Worm (Caenorhabditis elegans) whole organism, L4 larva: ENCODE measurements around the gene clec-85.
"Not testable (repeated sequence)": the region's sequence is repeated elsewhere in the genome, so short reads cannot be mapped to it uniquely, and the experiment has no call there.

Source experiments
- D1046.2 ChIP-seq: fragments of 200-800 bp; sonication (Bioruptor generic); IDR thresholded peaks from 2 replicates; pipeline ENCODE4 v1.3.6; 2022; ENCODE audit warnings: missing genetic modification characterization, missing compliant biosample characterization
- F10B5.3 ChIP-seq: sonication (generic microtip); optimal IDR thresholded peaks from 2 replicates; lab custom pipeline; 2016; ENCODE audit warnings: mild to moderate bottlenecking, missing genetic modification characterization, missing compliant biosample characterization
- F44E2.7 ChIP-seq: fragments of 200-800 bp; sonication (Bioruptor generic); IDR thresholded peaks from 2 replicates; pipeline ENCODE4 v2.1.2; 2022; ENCODE audit warnings: missing genetic modification characterization, missing compliant biosample characterization
- F49E8.2 ChIP-seq: sonication (generic microtip); optimal IDR thresholded peaks from 2 replicates; lab custom pipeline; 2016; ENCODE audit warnings: missing compliant biosample characterization, mild to moderate bottlenecking, missing genetic modification characterization, borderline replicate concordance
- T26A8.4 ChIP-seq: fragments of 200-800 bp; sonication (Bioruptor generic); IDR thresholded peaks from 2 replicates; pipeline ENCODE4 v1.3.6; 2022; ENCODE audit warnings: missing genetic modification characterization, missing compliant biosample characterization
- Y48G9A.11 ChIP-seq: fragments of 200-800 bp; sonication (Bioruptor generic); IDR thresholded peaks from 2 replicates; pipeline ENCODE4 v1.3.6; 2022; ENCODE audit warnings: missing genetic modification reagents, missing genetic modification characterization, missing compliant biosample characterization
- Y5F2A.4 ChIP-seq: fragments of 200-800 bp; sonication (Bioruptor generic); optimal IDR thresholded peaks from 2 replicates; lab custom pipeline; 2018; ENCODE audit warnings: mild to moderate bottlenecking, missing genetic modification characterization, missing compliant biosample characterization
- ZK546.5 ChIP-seq, 2 experiments: sonication (generic microtip); optimal IDR thresholded peaks; 2 replicates each; lab custom pipeline; 2017; ENCODE audit warnings: missing biosample characterization in 2 of 2, missing genetic modification characterization in 2 of 2
- aha-1 ChIP-seq: fragments of 150-350 bp; peaks from one replicate; lab custom pipeline; 2014; ENCODE audit warnings: missing biosample characterization, missing genetic modification characterization
- aly-2 ChIP-seq: sonication (generic microtip); optimal IDR thresholded peaks from 2 replicates; lab custom pipeline; 2018; ENCODE audit warnings: missing biosample characterization, missing genetic modification characterization
- ama-1 ChIP-seq: fragments of 150-350 bp; optimal IDR thresholded peaks from 2 replicates; lab custom pipeline; 2014; ENCODE audit warnings: inconsistent platforms, mixed read lengths
- attf-4 ChIP-seq: sonication (generic microtip); optimal IDR thresholded peaks from 3 replicates; lab custom pipeline; 2017; ENCODE audit warnings: missing biosample characterization, missing genetic modification characterization
- ceh-20 ChIP-seq: fragments of 200-800 bp; sonication (Bioruptor generic); IDR thresholded peaks from 2 replicates; pipeline ENCODE4 v1.3.6; 2022; ENCODE audit warnings: missing genetic modification reagents, missing genetic modification characterization, missing compliant biosample characterization
- ceh-28 ChIP-seq: fragments of 150-350 bp; optimal IDR thresholded peaks from 2 replicates; lab custom pipeline; 2014; ENCODE audit warnings: missing biosample characterization, missing genetic modification reagents, missing genetic modification characterization
- ctbp-1 ChIP-seq: fragments of 200-800 bp; sonication (Bioruptor generic); IDR thresholded peaks from 2 replicates; pipeline ENCODE4 v1.3.6; 2022; ENCODE audit warnings: missing genetic modification reagents, missing genetic modification characterization, missing compliant biosample characterization
- daf-19 ChIP-seq: fragments of 200-800 bp; sonication (Bioruptor generic); conservative IDR thresholded peaks from 2 replicates; pipeline ENCODE4 v1.3.6; 2022; ENCODE audit warnings: missing genetic modification characterization, missing compliant biosample characterization
- dpl-1 ChIP-seq: fragments of 150-350 bp; optimal IDR thresholded peaks from 2 replicates; lab custom pipeline; 2014; ENCODE audit warnings: missing biosample characterization, missing genetic modification reagents, missing genetic modification characterization
- dve-1 ChIP-seq: sonication (generic microtip); optimal IDR thresholded peaks from 2 replicates; lab custom pipeline; 2017; ENCODE audit warnings: antibody characterized with exemption, mild to moderate bottlenecking, missing genetic modification characterization, missing compliant biosample characterization; ENCODE audit not compliant: insufficient read depth
- fkh-10 ChIP-seq: fragments of 150-350 bp; optimal IDR thresholded peaks from 2 replicates; lab custom pipeline; 2014; ENCODE audit warnings: missing biosample characterization, missing genetic modification reagents, missing genetic modification characterization
- gei-8 ChIP-seq: fragments of 200-800 bp; sonication (Bioruptor generic); optimal IDR thresholded peaks from 2 replicates; lab custom pipeline; 2018; ENCODE audit warnings: mild to moderate bottlenecking, missing genetic modification characterization, missing compliant biosample characterization
- hif-1 ChIP-seq, 2 experiments: sonication (generic microtip); optimal IDR thresholded peaks; 2 replicates each; lab custom pipeline; 2016 to 2017; ENCODE audit warnings: missing compliant biosample characterization in 2 of 2, missing genetic modification characterization in 2 of 2, missing genetic modification reagents in 2 of 2, missing genotype in 2 of 2, mild to moderate bottlenecking in 1 of 2
- lim-7 ChIP-seq: fragments of 200-800 bp; sonication (Bioruptor generic); IDR thresholded peaks from 2 replicates; pipeline ENCODE4 v1.3.6; 2022; ENCODE audit warnings: missing genetic modification characterization, missing compliant biosample characterization
- lin-1 ChIP-seq: fragments of 200-800 bp; sonication (Bioruptor generic); IDR thresholded peaks from 2 replicates; pipeline ENCODE4 v1.3.6; 2022; ENCODE audit warnings: missing genetic modification reagents, missing genetic modification characterization, missing compliant biosample characterization
- lin-15B ChIP-seq: fragments of 150-350 bp; sonication (generic microtip); optimal IDR thresholded peaks from 3 replicates; lab custom pipeline; 2014; ENCODE audit warnings: missing biosample characterization, missing genetic modification characterization
- lin-38 ChIP-seq: fragments of 200-800 bp; sonication (Bioruptor generic); IDR thresholded peaks from 2 replicates; pipeline ENCODE4 v1.3.6; 2022; ENCODE audit warnings: missing genetic modification reagents, missing genetic modification characterization, missing compliant biosample characterization
- lir-3 ChIP-seq: sonication (generic microtip); optimal IDR thresholded peaks from 2 replicates; lab custom pipeline; 2016; ENCODE audit warnings: mild to moderate bottlenecking, missing genetic modification characterization, missing compliant biosample characterization
- madf-9 ChIP-seq: fragments of 200-800 bp; sonication (Bioruptor generic); conservative IDR thresholded peaks from 2 replicates; pipeline ENCODE4 v1.3.6; 2022; ENCODE audit warnings: missing genetic modification reagents, missing genetic modification characterization, missing compliant biosample characterization
- mdl-1 ChIP-seq, 2 experiments: fragments of 150-350 bp in 1 of 2; sonication (generic microtip) in 1 of 2; optimal IDR thresholded peaks; 2 replicates each; lab custom pipeline; 2014 to 2017; ENCODE audit warnings: missing biosample characterization in 2 of 2, missing genetic modification characterization in 2 of 2
- mes-2 ChIP-seq: sonication (generic microtip); optimal IDR thresholded peaks from 2 replicates; lab custom pipeline; 2016; ENCODE audit warnings: missing genotype, mild to moderate bottlenecking, missing genetic modification characterization, missing compliant biosample characterization; ENCODE audit not compliant: poor library complexity, severe bottlenecking
- mxl-2 ChIP-seq: fragments of 200-800 bp; sonication (Bioruptor generic); conservative IDR thresholded peaks from 2 replicates; pipeline ENCODE4 v1.3.6; 2022; ENCODE audit warnings: missing genetic modification reagents, missing genetic modification characterization, missing compliant biosample characterization
- nhr-102 ChIP-seq: sonication (generic microtip); optimal IDR thresholded peaks from 2 replicates; lab custom pipeline; 2016; ENCODE audit warnings: mild to moderate bottlenecking, missing genetic modification characterization, moderate library complexity, missing compliant biosample characterization
- nhr-11 ChIP-seq: fragments of 150-350 bp; optimal IDR thresholded peaks from 2 replicates; lab custom pipeline; 2014; ENCODE audit warnings: missing biosample characterization, missing genetic modification characterization
- nhr-111 ChIP-seq: fragments of 200-800 bp; sonication (Bioruptor generic); optimal IDR thresholded peaks from 2 replicates; lab custom pipeline; 2018; ENCODE audit warnings: mild to moderate bottlenecking, missing genetic modification characterization, missing compliant biosample characterization
- nhr-28 ChIP-seq: fragments of 150-350 bp; optimal IDR thresholded peaks from 2 replicates; lab custom pipeline; 2014; ENCODE audit warnings: missing biosample characterization, missing genetic modification characterization
- nhr-41 ChIP-seq: fragments of 200-800 bp; sonication (Bioruptor generic); IDR thresholded peaks from 2 replicates; pipeline ENCODE4 v1.3.6; 2022; ENCODE audit warnings: missing genetic modification reagents, missing genetic modification characterization, missing compliant biosample characterization
- nhr-42 ChIP-seq: fragments of 200-800 bp; sonication (Bioruptor generic); IDR thresholded peaks from 2 replicates; pipeline ENCODE4 v1.3.6; 2022; ENCODE audit warnings: missing genetic modification characterization, missing compliant biosample characterization
- nhr-76 ChIP-seq: fragments of 150-350 bp; optimal IDR thresholded peaks from 2 replicates; lab custom pipeline; 2014; ENCODE audit warnings: missing biosample characterization, missing genetic modification characterization
- nhr-77 ChIP-seq: fragments of 150-350 bp; optimal IDR thresholded peaks from 2 replicates; lab custom pipeline; 2014; ENCODE audit warnings: missing biosample characterization, missing genetic modification characterization
- rbr-2 ChIP-seq: sonication (generic microtip); optimal IDR thresholded peaks from 2 replicates; lab custom pipeline; 2016; ENCODE audit warnings: missing genotype, missing genetic modification characterization, missing compliant biosample characterization
- saeg-2 ChIP-seq: fragments of 200-800 bp; sonication (Bioruptor generic); IDR thresholded peaks from 2 replicates; pipeline ENCODE4 v1.3.6; 2022; ENCODE audit warnings: missing genetic modification reagents, missing genetic modification characterization, missing compliant biosample characterization
- sdz-12 ChIP-seq: fragments of 200-800 bp; sonication (Bioruptor generic); optimal IDR thresholded peaks from 2 replicates; lab custom pipeline; 2018; ENCODE audit warnings: mild to moderate bottlenecking, missing genetic modification characterization, missing compliant biosample characterization
- spr-1 ChIP-seq: sonication (generic microtip); optimal IDR thresholded peaks from 2 replicates; lab custom pipeline; 2016; ENCODE audit warnings: mild to moderate bottlenecking, missing genetic modification characterization, missing compliant biosample characterization
- spr-3 ChIP-seq: fragments of 200-800 bp; sonication (Bioruptor generic); optimal IDR thresholded peaks from 2 replicates; lab custom pipeline; 2018; ENCODE audit warnings: mild to moderate bottlenecking, missing genetic modification characterization, missing compliant biosample characterization
- unc-39 ChIP-seq: sonication (generic microtip); optimal IDR thresholded peaks from 2 replicates; lab custom pipeline; 2017; ENCODE audit warnings: missing biosample characterization, missing genetic modification characterization
- unc-62 ChIP-seq, 3 experiments: fragments of 150-350 bp in 1 of 3; sonication (generic microtip); optimal IDR thresholded peaks in 2 of 3; peaks in 1 of 3; 1 replicate in 1 of 3; 2 replicates in 2 of 3; lab custom pipeline; 2014 to 2017; ENCODE audit warnings: missing biosample characterization in 3 of 3, missing genetic modification characterization in 3 of 3, missing genetic modification reagents in 3 of 3, missing genotype in 1 of 3
- zip-11 ChIP-seq: fragments of 200-800 bp; sonication (Bioruptor generic); IDR thresholded peaks from 2 replicates; pipeline ENCODE4 v1.3.6; 2022; ENCODE audit warnings: missing genetic modification characterization, missing compliant biosample characterization
- zip-2 ChIP-seq: fragments of 150-350 bp; optimal IDR thresholded peaks from 2 replicates; lab custom pipeline; 2014; ENCODE audit warnings: missing biosample characterization, missing genetic modification characterization

Gene clec-85

DNA sequence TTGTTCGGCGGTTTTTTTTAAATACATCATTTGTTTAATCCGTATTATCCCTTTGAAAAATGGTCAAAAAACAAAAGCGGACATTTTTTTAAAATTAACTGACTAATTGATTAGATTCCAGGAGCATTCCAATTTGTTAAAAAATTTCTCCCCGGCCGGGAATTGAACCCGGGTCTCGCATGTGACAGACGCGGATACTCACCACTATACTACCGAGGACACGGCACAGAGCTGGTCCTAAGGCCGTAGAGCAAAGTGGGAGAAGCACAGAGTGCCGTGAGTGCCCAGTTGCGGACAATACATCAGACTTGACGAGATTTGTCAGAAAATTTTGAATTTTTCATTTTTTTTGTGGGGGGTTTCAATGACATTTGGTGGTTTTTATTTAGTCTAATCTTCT lies 49.7 kb upstream of the clec-85 start (continued):
- TF ChIP-seq saeg-2 (GFP tag; lab: Robert Waterston, UW), result peak; percentile 61; the same call in 1 of the 2 replicates
- peak; percentile 73 for TF ChIP-seq lin-38 (GFP tag; lab: Robert Waterston, UW)
- TF ChIP-seq F49E8.2, result peak; percentile 23
- no peak; the same call in 1 of the 2 replicates for TF ChIP-seq T26A8.4 (GFP tag; lab: Robert Waterston, UW)
- TF ChIP-seq nhr-111, result no peak
- peak; percentile 66 for TF ChIP-seq dve-1 (tag; lab: Kevin White, UChicago)
- TF ChIP-seq unc-62 (GFP tag; optimal IDR thresholded peaks at IDR 0.05 in 1 of 2; lab: Kevin White, UChicago), result no peak
- no peak for TF ChIP-seq unc-62 (tag; optimal IDR thresholded peaks at IDR 0.05; lab: Kevin White, UChicago)
- peak; percentile 35; the same call in 1 of the 2 replicates for TF ChIP-seq nhr-41 (GFP tag; lab: Robert Waterston, UW)
- TF ChIP-seq sdz-12 (GFP tag; lab: Kevin White, UChicago), result no peak
- TF ChIP-seq nhr-11 (tag; lab: Kevin White, UChicago), result no peak
- TF ChIP-seq zip-11, result no peak

DNA sequence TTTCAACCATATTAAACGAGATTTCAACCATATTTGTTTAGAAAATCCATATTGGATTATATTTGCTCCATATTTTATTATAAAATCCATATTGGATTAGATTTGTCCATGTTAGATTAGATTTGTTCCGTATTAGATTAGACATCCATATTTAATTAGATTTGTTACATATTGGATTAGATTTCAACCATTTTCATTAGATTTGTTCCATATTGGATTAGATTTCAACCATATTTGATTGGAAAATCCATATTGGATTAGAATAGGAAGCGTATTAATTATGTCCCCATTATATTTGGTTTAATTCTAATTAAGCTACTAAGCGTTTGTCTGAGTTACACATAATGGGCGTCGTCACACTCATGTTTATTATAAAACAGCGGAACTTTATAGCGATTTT lies 49.1 kb upstream of the clec-85 start, which contains the start of gene Y54G2A.44:
Y54G2A.44 (plus strand) TSS at position 301 of the 400 bp plus-strand sequence.
- not testable (repeated sequence) for TF ChIP-seq lin-1; dpl-1; attf-4 (tag; lab: Kevin White, UChicago)

DNA sequence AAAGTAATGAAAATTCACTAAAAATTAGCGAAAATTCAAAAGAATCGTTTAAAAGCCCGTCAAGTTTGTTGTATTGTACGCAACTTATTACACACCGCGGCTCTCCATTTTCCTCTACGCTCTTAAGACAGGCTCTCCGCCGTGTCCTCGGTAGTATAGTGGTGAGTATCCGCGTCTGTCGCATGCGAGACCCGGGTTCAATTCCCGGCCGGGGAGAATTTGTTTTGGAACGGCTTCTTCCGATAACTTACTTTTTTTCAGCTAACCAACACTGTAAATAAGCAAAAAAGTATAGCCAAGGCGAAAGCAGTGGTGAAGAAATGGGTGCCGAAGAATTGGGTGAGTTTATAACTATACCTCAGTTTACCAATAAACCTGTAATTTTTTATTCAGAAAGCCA lies 48.5 kb upstream of the clec-85 start:
- no peak for TF ChIP-seq nhr-77 (tag; lab: Kevin White, UChicago)
- peak; percentile 13 for TF ChIP-seq dve-1 (tag; lab: Kevin White, UChicago)
- peak; percentile 54 for TF ChIP-seq mes-2 (tag; lab: Kevin White, UChicago)
- TF ChIP-seq lin-38 (GFP tag; lab: Robert Waterston, UW), result peak; percentile 65
- TF ChIP-seq ctbp-1 (GFP tag; lab: Robert Waterston, UW), result peak; percentile 52; the same call in 1 of the 2 replicates
- no peak for TF ChIP-seq mdl-1 (tag; optimal IDR thresholded peaks at IDR 0.05; lab: Kevin White, UChicago)
- peak; percentile 28 for TF ChIP-seq spr-1 (tag; lab: Kevin White, UChicago)
- TF ChIP-seq rbr-2 (tag; lab: Kevin White, UChicago), result no peak
- peak; percentile 48 for TF ChIP-seq Y5F2A.4 (GFP tag; lab: Kevin White, UChicago)
- TF ChIP-seq zip-2 (tag; lab: Kevin White, UChicago), result no peak
- no peak for TF ChIP-seq nhr-28 (tag; lab: Kevin White, UChicago)
- no peak for TF ChIP-seq mxl-2 (GFP tag; lab: Robert Waterston, UW)
- TF ChIP-seq madf-9 (GFP tag; lab: Robert Waterston, UW), result peak; percentile 68; the same call in 1 of the 2 replicates
- no peak for TF ChIP-seq fkh-10 (GFP tag; lab: Kevin White, UChicago)
- TF ChIP-seq ama-1 (lab: Kevin White, UChicago), result no peak
- no peak for TF ChIP-seq nhr-102
- no peak for TF ChIP-seq unc-39 (tag; lab: Kevin White, UChicago)
- no peak for TF ChIP-seq ZK546.5 (tag; optimal IDR thresholded peaks at IDR 0.05; lab: Kevin White, UChicago)
- no peak for TF ChIP-seq hif-1 (tag; optimal IDR thresholded peaks at IDR 0.05; lab: Kevin White, UChicago)
- TF ChIP-seq ceh-28 (tag; lab: Kevin White, UChicago), result no peak
- no peak for TF ChIP-seq sdz-12 (GFP tag; lab: Kevin White, UChicago)
- TF ChIP-seq daf-19, result no peak
- peak; percentile 83 for TF ChIP-seq lim-7
- no peak for TF ChIP-seq gei-8 (GFP tag; lab: Kevin White, UChicago)
- TF ChIP-seq nhr-41 (GFP tag; lab: Robert Waterston, UW), result no peak
- TF ChIP-seq ceh-20, result no peak
- TF ChIP-seq dpl-1, result no peak
- TF ChIP-seq spr-3 (GFP tag; lab: Kevin White, UChicago), result no peak
- TF ChIP-seq nhr-42 (GFP tag; lab: Robert Waterston, UW), result no peak
- TF ChIP-seq lin-15B (tag; lab: Kevin White, UChicago), result no peak
- TF ChIP-seq D1046.2 (GFP tag; lab: Robert Waterston, UW), result peak; percentile 79; the same call in 1 of the 2 replicates
- TF ChIP-seq Y48G9A.11, result peak; percentile 75
- no peak for TF ChIP-seq lir-3 (tag; lab: Kevin White, UChicago)
- peak; percentile 12 for TF ChIP-seq aly-2
- TF ChIP-seq F44E2.7, result 0 out of 2 replicates have a peak, but pooled peaks have one; percentile 23
- TF ChIP-seq F10B5.3 (tag; lab: Kevin White, UChicago), result no peak
- peak; percentile 95 for TF ChIP-seq aha-1
- TF ChIP-seq attf-4 (tag; lab: Kevin White, UChicago), result no peak
- TF ChIP-seq nhr-76 (tag; lab: Kevin White, UChicago), result no peak
